Worm (Caenorhabditis elegans) whole organism, midembryonic: ENCODE data around the gene H20J04.9.

Experiments used
- cog-1 ChIP-seq: sonication (generic microtip); optimal IDR thresholded peaks from 2 replicates; lab custom pipeline; 2016; ENCODE audit warnings: missing genetic modification characterization, missing compliant biosample characterization
- flt-1 ChIP-seq: fragments of 200-800 bp; sonication (Bioruptor generic); IDR thresholded peaks from 2 replicates; pipeline ENCODE4 v1.3.6; 2022; ENCODE audit warnings: missing genetic modification characterization, missing compliant biosample characterization
- klf-2 ChIP-seq: fragments of 200-800 bp; sonication (Bioruptor generic); conservative IDR thresholded peaks from 2 replicates; pipeline ENCODE4 v1.3.6; 2022; ENCODE audit warnings: missing genetic modification reagents, missing genetic modification characterization, missing compliant biosample characterization
- ztf-23 ChIP-seq: fragments of 200-800 bp; sonication (Bioruptor generic); IDR thresholded peaks from 2 replicates; pipeline ENCODE4 v1.3.6; 2022; ENCODE audit warnings: missing genetic modification reagents, missing genetic modification characterization, missing compliant biosample characterization
- ztf-29 ChIP-seq: fragments of 200-800 bp; sonication (Bioruptor generic); IDR thresholded peaks from 2 replicates; pipeline ENCODE4 v1.3.6; 2022; ENCODE audit warnings: missing genetic modification reagents, missing genetic modification characterization, missing compliant biosample characterization

DNA sequence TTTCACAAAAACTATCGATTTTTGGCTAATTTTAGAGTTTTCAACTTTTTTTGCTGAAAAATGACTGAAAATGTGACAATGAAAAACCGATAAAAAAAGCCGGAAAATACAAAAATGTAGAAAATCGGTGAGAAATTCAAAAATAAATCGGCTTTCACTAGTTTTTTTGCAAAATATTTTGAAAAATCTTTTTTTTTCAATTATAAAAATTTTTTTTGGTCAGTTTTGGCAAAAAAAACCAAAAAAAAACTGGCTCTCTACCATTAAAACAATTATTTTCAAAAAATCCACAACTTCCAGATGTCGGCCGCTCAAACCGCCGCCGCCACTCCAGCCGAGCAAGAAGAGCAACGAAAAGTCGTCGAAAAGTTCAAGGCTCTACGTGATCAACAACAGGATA is 24.6 kb upstream of the H20J04.9 start, which contains the start of gene pfd-2:
- TF ChIP-seq ztf-29 (GFP tag; lab: Robert Waterston, UW) (no peak), flt-1 (GFP tag; lab: Robert Waterston, UW) (no peak), klf-2 (GFP tag; lab: Robert Waterston, UW) (no peak), ztf-23 (GFP tag; lab: Robert Waterston, UW) (no peak), cog-1 (no peak)
